Worm (Caenorhabditis elegans) whole organism, young adult: Measurements from ENCODE around the gene scl-1.

Experiments used
- B0035.1 ChIP-seq: sonication (generic microtip); optimal IDR thresholded peaks from 2 replicates; lab custom pipeline; 2016; ENCODE audit warnings: missing genetic modification characterization, mild to moderate bottlenecking, missing compliant biosample characterization, missing genotype, missing genetic modification reagents
- C06A6.2 ChIP-seq: fragments of 200-800 bp; sonication (Bioruptor generic); conservative IDR thresholded peaks from 2 replicates; pipeline ENCODE4 v1.3.6; 2022; ENCODE audit warnings: missing genetic modification characterization, missing compliant biosample characterization
- C17E4.6 ChIP-seq: fragments of 200-800 bp; sonication (Bioruptor generic); IDR thresholded peaks from 2 replicates; pipeline ENCODE4 v1.3.6; 2022; ENCODE audit warnings: missing genetic modification reagents, missing genetic modification characterization, missing compliant biosample characterization
- F57C9.4 ChIP-seq: sonication (generic microtip); optimal IDR thresholded peaks from 2 replicates; lab custom pipeline; 2017; ENCODE audit warnings: mild to moderate bottlenecking, missing genetic modification characterization, missing compliant biosample characterization
- K12H6.12 ChIP-seq: fragments of 200-800 bp; sonication (Bioruptor generic); optimal IDR thresholded peaks from 2 replicates; lab custom pipeline; 2018; ENCODE audit warnings: mild to moderate bottlenecking, missing genetic modification characterization, missing compliant biosample characterization
- Y53G8AR.9 ChIP-seq: fragments of 200-800 bp; sonication (Bioruptor generic); conservative IDR thresholded peaks from 2 replicates; pipeline ENCODE4 v1.3.6; 2022; ENCODE audit warnings: missing genetic modification reagents, missing genetic modification characterization, missing compliant biosample characterization
- Y56A3A.18 ChIP-seq: fragments of 200-800 bp; sonication (Bioruptor generic); IDR thresholded peaks from 2 replicates; pipeline ENCODE4 v1.3.6; 2022; ENCODE audit warnings: missing genetic modification reagents, missing genetic modification characterization, missing compliant biosample characterization
- Y67H2A.10 ChIP-seq: fragments of 200-800 bp; sonication (Bioruptor generic); conservative IDR thresholded peaks from 2 replicates; pipeline ENCODE4 v1.3.6; 2022; ENCODE audit warnings: missing genetic modification reagents, missing genetic modification characterization, missing compliant biosample characterization
- Y79H2A.3 ChIP-seq: fragments of 200-800 bp; sonication (Bioruptor generic); conservative IDR thresholded peaks from 2 replicates; pipeline ENCODE4 v1.3.6; 2022; ENCODE audit warnings: missing genetic modification reagents, missing genetic modification characterization, missing compliant biosample characterization
- Y95B8A.8 ChIP-seq: fragments of 200-800 bp; sonication (Bioruptor generic); IDR thresholded peaks from 2 replicates; pipeline ENCODE4 v1.3.6; 2022; ENCODE audit warnings: missing genetic modification reagents, missing genetic modification characterization, missing compliant biosample characterization
- bed-1 ChIP-seq: fragments of 200-800 bp; sonication (Bioruptor generic); IDR thresholded peaks from 2 replicates; pipeline ENCODE4 v1.3.6; 2022; ENCODE audit warnings: missing genetic modification reagents, missing genetic modification characterization, missing compliant biosample characterization
- cebp-2 ChIP-seq: fragments of 200-800 bp; sonication (Bioruptor generic); IDR thresholded peaks from 2 replicates; pipeline ENCODE4 v1.3.6; 2022; ENCODE audit warnings: missing genetic modification characterization, missing compliant biosample characterization
- ceh-27 ChIP-seq: fragments of 200-800 bp; sonication (Bioruptor generic); optimal IDR thresholded peaks from 2 replicates; lab custom pipeline; 2018; ENCODE audit warnings: mild to moderate bottlenecking, missing genetic modification characterization, moderate library complexity, missing compliant biosample characterization
- ceh-91 ChIP-seq: fragments of 200-800 bp; sonication (Bioruptor generic); IDR thresholded peaks from 2 replicates; pipeline ENCODE4 v1.3.6; 2022; ENCODE audit warnings: missing genetic modification reagents, missing genetic modification characterization, missing compliant biosample characterization
- die-1 ChIP-seq: sonication (generic microtip); optimal IDR thresholded peaks from 2 replicates; lab custom pipeline; 2016; ENCODE audit warnings: missing genotype, mild to moderate bottlenecking, missing genetic modification characterization, missing compliant biosample characterization
- dpff-1 ChIP-seq: sonication (generic microtip); optimal IDR thresholded peaks from 2 replicates; lab custom pipeline; 2017; ENCODE audit warnings: mild to moderate bottlenecking, missing genetic modification characterization, missing compliant biosample characterization
- egl-18 ChIP-seq: fragments of 200-800 bp; sonication (Bioruptor generic); IDR thresholded peaks from 2 replicates; pipeline ENCODE4 v1.3.6; 2022; ENCODE audit warnings: missing genetic modification reagents, missing genetic modification characterization, missing compliant biosample characterization
- egrh-3 ChIP-seq: fragments of 200-800 bp; sonication (Bioruptor generic); IDR thresholded peaks from 2 replicates; pipeline ENCODE4 v1.3.6; 2022; ENCODE audit warnings: missing genetic modification reagents, missing genetic modification characterization, missing compliant biosample characterization
- ets-4 ChIP-seq: fragments of 200-800 bp; sonication (Bioruptor generic); optimal IDR thresholded peaks from 2 replicates; lab custom pipeline; 2018; ENCODE audit warnings: mild to moderate bottlenecking, missing genetic modification characterization, missing compliant biosample characterization
- him-1 ChIP-seq: sonication (generic microtip); optimal IDR thresholded peaks from 2 replicates; lab custom pipeline; 2016; ENCODE audit warnings: missing genotype, missing genetic modification reagents, missing genetic modification characterization, missing compliant biosample characterization
- hlh-26 ChIP-seq: fragments of 200-800 bp; sonication (Bioruptor generic); conservative IDR thresholded peaks from 2 replicates; pipeline ENCODE4 v1.3.6; 2022; ENCODE audit warnings: missing genetic modification reagents, missing genetic modification characterization, missing compliant biosample characterization
- hmg-1.2 ChIP-seq: fragments of 200-800 bp; sonication (Bioruptor generic); IDR thresholded peaks from 2 replicates; pipeline ENCODE4 v1.3.6; 2022; ENCODE audit warnings: missing genetic modification reagents, missing genetic modification characterization, missing compliant biosample characterization
- hmg-20 ChIP-seq: fragments of 200-800 bp; sonication (Bioruptor generic); IDR thresholded peaks from 2 replicates; pipeline ENCODE4 v1.3.6; 2022; ENCODE audit warnings: missing genetic modification reagents, missing genetic modification characterization, missing compliant biosample characterization
- lag-1 ChIP-seq: fragments of 200-800 bp; sonication (Bioruptor generic); IDR thresholded peaks from 2 replicates; pipeline ENCODE4 v1.3.6; 2022; ENCODE audit warnings: missing genetic modification reagents, missing genetic modification characterization, missing compliant biosample characterization
- lin-26 ChIP-seq: fragments of 200-800 bp; sonication (Bioruptor generic); IDR thresholded peaks from 2 replicates; pipeline ENCODE4 v1.3.6; 2022; ENCODE audit warnings: missing genetic modification reagents, missing genetic modification characterization, missing compliant biosample characterization
- lin-35 ChIP-seq, 3 experiments: fragments of 150-350 bp in 2 of 3; sonication (generic microtip) in 1 of 3; optimal IDR thresholded peaks; 2 replicates each; lab custom pipeline; 2014 to 2018; ENCODE audit warnings: missing biosample characterization in 3 of 3, missing genetic modification characterization in 3 of 3, missing genetic modification reagents in 3 of 3
- lsl-1 ChIP-seq: fragments of 200-800 bp; sonication (Bioruptor generic); optimal IDR thresholded peaks from 2 replicates; lab custom pipeline; 2018; ENCODE audit warnings: mild to moderate bottlenecking, missing genetic modification characterization, moderate library complexity, missing compliant biosample characterization
- mcd-1 ChIP-seq: fragments of 200-800 bp; sonication (Bioruptor generic); IDR thresholded peaks from 2 replicates; pipeline ENCODE4 v1.3.6; 2022; ENCODE audit warnings: missing genetic modification reagents, missing genetic modification characterization, missing compliant biosample characterization
- mel-28 ChIP-seq: sonication (generic microtip); optimal IDR thresholded peaks from 2 replicates; lab custom pipeline; 2016; ENCODE audit warnings: borderline replicate concordance, mild to moderate bottlenecking, missing genetic modification characterization, missing compliant biosample characterization
- nfya-1 ChIP-seq: sonication (generic microtip); optimal IDR thresholded peaks from 2 replicates; lab custom pipeline; 2017; ENCODE audit warnings: antibody characterized with exemption, missing compliant biosample characterization, missing genetic modification characterization, borderline replicate concordance; ENCODE audit not compliant: insufficient read depth
- nfya-2 ChIP-seq: fragments of 200-800 bp; sonication (Bioruptor generic); IDR thresholded peaks from 2 replicates; pipeline ENCODE4 v1.3.6; 2022; ENCODE audit warnings: missing genetic modification reagents, missing genetic modification characterization, missing compliant biosample characterization
- nhr-120 ChIP-seq: fragments of 200-800 bp; sonication (Bioruptor generic); IDR thresholded peaks from 2 replicates; pipeline ENCODE4 v1.3.6; 2022; ENCODE audit warnings: missing genetic modification characterization, missing compliant biosample characterization
- pbrm-1 ChIP-seq: fragments of 200-800 bp; sonication (Bioruptor generic); IDR thresholded peaks from 2 replicates; pipeline ENCODE4 v1.3.6; 2022; ENCODE audit warnings: missing genetic modification reagents, missing genetic modification characterization, missing compliant biosample characterization
- rec-8 ChIP-seq, 2 experiments: sonication (generic microtip); optimal IDR thresholded peaks; 2 replicates each; lab custom pipeline; 2016; ENCODE audit warnings: mild to moderate bottlenecking in 2 of 2, missing genetic modification characterization in 2 of 2, missing genetic modification reagents in 2 of 2, missing genotype in 2 of 2, missing biosample characterization in 1 of 2, missing compliant biosample characterization in 1 of 2, moderate library complexity in 1 of 2
- snpc-3.4 ChIP-seq: sonication (generic microtip); optimal IDR thresholded peaks from 2 replicates; lab custom pipeline; 2017; ENCODE audit warnings: missing genetic modification characterization, mild to moderate bottlenecking, missing compliant biosample characterization, antibody characterized with exemption, moderate library complexity, missing genotype, missing genetic modification reagents
- snpc-4 ChIP-seq, 5 experiments: fragments of 150-350 bp in 1 of 5; sonication (generic microtip) in 4 of 5; optimal IDR thresholded peaks; 2 replicates each; lab custom pipeline; 2014 to 2018; ENCODE audit warnings: missing genetic modification characterization in 5 of 5, missing biosample characterization in 3 of 5, antibody characterized with exemption in 2 of 5, mild to moderate bottlenecking in 2 of 5, missing compliant biosample characterization in 2 of 5, missing genotype in 2 of 5, moderate library complexity in 2 of 5, missing genetic modification reagents in 1 of 5
- zfh-2 ChIP-seq: fragments of 200-800 bp; sonication (Bioruptor generic); conservative IDR thresholded peaks from 2 replicates; pipeline ENCODE4 v1.3.6; 2022; ENCODE audit warnings: missing genetic modification reagents, missing genetic modification characterization, missing compliant biosample characterization
- ztf-25 ChIP-seq: fragments of 200-800 bp; sonication (Bioruptor generic); IDR thresholded peaks from 2 replicates; pipeline ENCODE4 v1.3.6; 2022; ENCODE audit warnings: missing genetic modification reagents, missing genetic modification characterization, missing compliant biosample characterization
- ztf-3 ChIP-seq: fragments of 200-800 bp; sonication (Bioruptor generic); optimal IDR thresholded peaks from 2 replicates; lab custom pipeline; 2018; ENCODE audit warnings: mild to moderate bottlenecking, missing genetic modification characterization, missing compliant biosample characterization

scl-1 gene

DNA sequence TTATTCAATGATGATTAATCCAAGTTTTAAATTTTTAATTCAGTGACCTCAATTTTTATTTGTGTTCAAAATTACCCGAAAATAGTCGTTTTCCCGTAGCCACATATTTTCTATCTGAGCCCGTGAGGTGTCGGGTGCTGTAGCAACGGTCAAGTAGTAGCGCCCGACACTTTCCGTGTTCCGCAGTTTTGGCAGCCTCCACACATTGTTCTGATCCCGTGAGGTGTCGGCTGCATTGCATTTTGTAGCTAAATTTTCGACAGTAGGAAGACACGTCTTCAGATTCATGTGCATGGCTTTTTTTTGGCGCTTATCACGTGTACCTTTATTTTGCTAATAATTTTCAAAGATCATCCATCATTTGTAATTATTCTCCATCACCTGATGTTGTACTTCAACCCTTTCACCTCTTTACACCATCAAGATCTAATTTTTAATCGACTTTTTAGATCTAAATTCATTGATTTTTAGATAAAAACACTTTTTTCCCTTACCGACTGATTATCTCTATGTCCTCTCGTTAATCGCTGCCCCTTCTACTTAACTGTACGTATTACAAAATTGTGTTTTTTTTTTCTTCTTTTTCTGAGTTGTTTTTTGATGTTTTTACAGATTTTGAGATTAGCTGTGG is 42.3 kb upstream of the scl-1 start:
- TF ChIP-seq snpc-4 (GFP tag; optimal IDR thresholded peaks at IDR 0.05; lab: Kevin White, UChicago), result no peak
- peak; percentile 41 to 84 (median 62) for TF ChIP-seq snpc-4 (tag; optimal IDR thresholded peaks at IDR 0.05; lab: Kevin White, UChicago)
- TF ChIP-seq rec-8 (tag; optimal IDR thresholded peaks at IDR 0.05; lab: Kevin White, UChicago), result no peak

DNA sequence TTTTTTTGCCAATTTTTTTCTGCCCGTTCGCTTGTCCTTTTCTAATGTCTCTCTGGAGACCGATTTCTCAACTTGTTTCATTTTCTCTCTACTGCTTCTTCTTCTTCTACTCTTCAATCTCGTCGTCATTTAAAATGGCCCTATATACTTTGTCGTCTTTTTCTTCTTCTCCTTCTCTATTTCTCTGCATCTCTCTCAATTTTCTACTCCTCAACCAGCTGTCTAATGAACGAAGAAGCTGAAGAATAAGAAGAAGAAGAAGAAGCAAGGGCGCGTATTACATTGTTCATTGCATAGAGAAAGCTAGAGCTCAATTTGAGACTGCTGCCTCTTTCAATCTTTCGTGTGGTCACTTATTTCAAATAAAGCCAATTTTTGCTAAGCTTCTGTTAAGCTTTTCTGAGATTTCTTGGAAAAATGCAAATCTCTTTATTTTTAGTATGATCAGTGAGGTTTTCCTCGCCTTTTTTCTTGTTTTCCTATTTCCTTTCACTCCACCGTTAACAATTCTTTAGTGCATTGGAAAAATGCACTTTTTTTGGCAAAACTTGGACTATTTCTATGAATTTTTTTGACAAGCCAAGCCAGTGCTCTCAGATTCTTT is 40.2 kb upstream of the scl-1 start:
- TF ChIP-seq ceh-27 (no peak), Y79H2A.3 (GFP tag; lab: Robert Waterston, UW) (no peak), C17E4.6 (GFP tag; lab: Robert Waterston, UW) (no peak), lin-26 (GFP tag; lab: Robert Waterston, UW) (no peak), C06A6.2 (GFP tag; lab: Robert Waterston, UW) (no peak)

DNA sequence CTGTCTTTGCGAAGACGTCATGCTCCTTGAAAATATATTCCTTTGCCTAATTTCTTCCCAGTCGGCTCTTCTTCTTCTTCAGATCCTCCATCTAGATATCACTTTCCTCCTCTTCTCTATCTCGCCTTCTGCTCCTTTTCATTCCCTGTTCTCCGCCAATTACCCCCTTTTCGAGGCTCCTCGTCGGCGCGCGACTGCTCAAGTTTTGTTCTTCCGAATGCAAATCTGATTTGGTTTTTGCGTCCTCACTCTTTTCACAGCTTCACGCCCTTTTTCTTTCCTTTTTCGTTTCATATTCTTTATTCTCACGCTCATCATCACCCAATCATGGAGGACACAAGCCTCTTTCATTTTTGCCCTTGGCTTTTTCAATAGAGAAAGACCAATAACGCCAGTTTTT is 39.3 kb upstream of the scl-1 start:
- TF ChIP-seq zfh-2 (GFP tag; lab: Robert Waterston, UW) (peak; percentile 73), egrh-3 (GFP tag; lab: Robert Waterston, UW) (0 out of 2 replicates have a peak, but pooled peaks have one; percentile 8), nhr-120 (GFP tag; lab: Robert Waterston, UW) (no peak), ztf-25 (GFP tag; lab: Robert Waterston, UW) (no peak)
- TF ChIP-seq, all 124 proteins: peak for 2

DNA sequence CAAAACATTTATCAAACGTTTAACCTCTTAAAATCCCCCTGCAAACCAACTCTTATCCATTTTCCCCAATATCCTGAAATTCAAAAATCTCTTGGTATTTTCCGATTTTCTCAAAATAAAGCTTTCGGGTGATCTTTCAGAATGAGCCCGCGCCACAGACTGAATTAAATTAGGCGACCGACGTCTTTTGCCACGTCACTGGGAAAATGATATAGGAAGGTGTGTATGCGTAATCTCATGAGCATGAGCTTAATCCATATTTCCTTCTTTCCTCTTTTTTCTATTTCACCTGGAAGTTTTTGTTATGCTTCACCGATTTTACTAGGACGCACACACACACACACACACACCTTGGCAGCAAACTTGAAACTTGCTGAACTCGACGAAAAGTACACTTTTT is 35.1 kb upstream of the scl-1 start:
- TF ChIP-seq C17E4.6 (GFP tag; lab: Robert Waterston, UW) (no peak), hmg-20 (GFP tag; lab: Robert Waterston, UW) (no peak), Y53G8AR.9 (GFP tag; lab: Robert Waterston, UW) (no peak), egl-18 (GFP tag; lab: Robert Waterston, UW) (no peak), snpc-3.4 (tag; lab: Kevin White, UChicago) (no peak), dpff-1 (tag; lab: Kevin White, UChicago) (no peak), K12H6.12 (tag; lab: Kevin White, UChicago) (no peak), bed-1 (GFP tag; lab: Robert Waterston, UW) (no peak), hlh-26 (GFP tag; lab: Robert Waterston, UW) (no peak), ets-4 (no peak), mel-28 (tag; lab: Kevin White, UChicago) (no peak), lag-1 (GFP tag; lab: Robert Waterston, UW) (no peak), lin-35 (GFP tag; optimal IDR thresholded peaks at IDR 0.05; lab: Kevin White, UChicago) (no peak), cebp-2 (GFP tag; lab: Robert Waterston, UW) (no peak)

DNA sequence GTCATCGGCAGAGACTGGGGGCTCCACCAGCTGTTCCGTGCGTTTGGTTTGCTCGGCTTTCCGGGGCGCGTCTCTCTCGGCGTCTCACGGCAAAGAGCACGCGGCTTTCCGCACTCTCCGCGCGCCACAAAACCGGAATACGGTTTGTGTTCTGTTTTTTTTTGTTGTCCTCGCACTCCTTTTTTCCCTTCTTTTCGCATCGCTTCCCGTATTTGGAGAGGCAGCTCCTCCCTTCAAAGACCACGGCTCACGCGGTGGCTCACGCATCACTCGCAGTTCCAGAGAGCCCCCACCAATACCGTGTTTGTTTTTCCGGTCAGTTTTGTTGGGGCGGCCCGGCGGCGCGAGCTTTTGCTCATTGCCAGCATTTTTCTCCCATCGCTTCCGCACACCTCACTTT is 33.2 kb upstream of the scl-1 start:
- TF ChIP-seq pbrm-1 (GFP tag; lab: Robert Waterston, UW) (no peak), C17E4.6 (GFP tag; lab: Robert Waterston, UW) (no peak), hmg-1.2 (GFP tag; lab: Robert Waterston, UW) (0 out of 2 replicates have a peak, but pooled peaks have one; percentile 16), Y56A3A.18 (GFP tag; lab: Robert Waterston, UW) (no peak), Y67H2A.10 (no peak), ceh-91 (GFP tag; lab: Robert Waterston, UW) (no peak), die-1 (tag; lab: Kevin White, UChicago) (no peak), nfya-1 (no peak), B0035.1 (tag; lab: Kevin White, UChicago) (no peak), nfya-2 (GFP tag; lab: Robert Waterston, UW) (no peak), ztf-3 (GFP tag; lab: Kevin White, UChicago) (no peak), lsl-1 (GFP tag; lab: Kevin White, UChicago) (no peak), F57C9.4 (no peak), egl-18 (GFP tag; lab: Robert Waterston, UW) (no peak), Y95B8A.8 (GFP tag; lab: Robert Waterston, UW) (no peak), cebp-2 (GFP tag; lab: Robert Waterston, UW) (peak; percentile 90), him-1 (tag; lab: Kevin White, UChicago) (no peak), hmg-20 (GFP tag; lab: Robert Waterston, UW) (no peak), mcd-1 (GFP tag; lab: Robert Waterston, UW) (no peak)
